Fruit fly (Drosophila melanogaster) whole organism, embryonic: ENCODE data around the gene CG6287.

ENCODE experiments used
- Atf-2 ChIP-seq: fragments of 200-800 bp; sonication (Bioruptor generic); optimal IDR thresholded peaks from 2 replicates; lab custom pipeline; 2016; ENCODE audit warnings: missing biosample characterization, missing genetic modification characterization
- Blimp-1 ChIP-seq: fragments of 200-800 bp; sonication (Bioruptor generic); optimal IDR thresholded peaks from 3 replicates; lab custom pipeline; 2018; ENCODE audit warnings: missing biosample characterization, missing genetic modification characterization, mild to moderate bottlenecking, moderate library complexity, missing genetic modification reagents
- CG10147 ChIP-seq: fragments of 200-800 bp; sonication (Bioruptor generic); optimal IDR thresholded peaks from 2 replicates; lab custom pipeline; 2019; ENCODE audit warnings: missing biosample characterization, mild to moderate bottlenecking, missing genetic modification characterization, moderate library complexity
- CG11247 ChIP-seq: fragments of 200-800 bp; sonication (Bioruptor generic); IDR thresholded peaks from 2 replicates; pipeline ENCODE4 v1.3.6; 2022; ENCODE audit warnings: missing biosample characterization, missing genetic modification characterization
- CG11504 ChIP-seq: fragments of 200-800 bp; sonication (Bioruptor generic); optimal IDR thresholded peaks from 3 replicates; lab custom pipeline; 2019; ENCODE audit warnings: missing biosample characterization, mild to moderate bottlenecking, missing genetic modification characterization, moderate library complexity
- CG12744 ChIP-seq: fragments of 200-800 bp; sonication (Bioruptor generic); optimal IDR thresholded peaks from 2 replicates; lab custom pipeline; 2016; ENCODE audit warnings: missing biosample characterization, missing genetic modification characterization
- CG13287 ChIP-seq: fragments of 200-800 bp; sonication (Bioruptor generic); IDR thresholded peaks from 2 replicates; pipeline ENCODE4 v1.3.6; 2022; ENCODE audit warnings: missing biosample characterization, missing genetic modification characterization; ENCODE audit not compliant: partially characterized antibody
- CG13424 ChIP-seq: fragments of 200-800 bp; sonication (Bioruptor generic); optimal IDR thresholded peaks from 2 replicates; lab custom pipeline; 2019; ENCODE audit warnings: missing biosample characterization, mild to moderate bottlenecking, missing genetic modification characterization, moderate library complexity
- CG13624 ChIP-seq: fragments of 200-800 bp; sonication (Bioruptor generic); optimal IDR thresholded peaks from 2 replicates; lab custom pipeline; 2016; ENCODE audit warnings: missing biosample characterization, missing genetic modification characterization
- CG14965 ChIP-seq: fragments of 200-800 bp; sonication (Bioruptor generic); optimal IDR thresholded peaks from 2 replicates; lab custom pipeline; 2016; ENCODE audit warnings: missing biosample characterization, missing genetic modification characterization, borderline replicate concordance
- CG15514 ChIP-seq: fragments of 200-800 bp; sonication (Bioruptor generic); optimal IDR thresholded peaks from 3 replicates; lab custom pipeline; 2017; ENCODE audit warnings: missing biosample characterization, missing genetic modification characterization, mild to moderate bottlenecking, moderate library complexity, missing genetic modification reagents
- CG16813 ChIP-seq: fragments of 200-800 bp; sonication (Bioruptor generic); IDR thresholded peaks from 3 replicates; pipeline ENCODE4 v1.3.6; 2022; ENCODE audit warnings: missing biosample characterization, missing genetic modification characterization; ENCODE audit not compliant: partially characterized antibody
- CG16863 ChIP-seq: fragments of 200-800 bp; sonication (Bioruptor generic); optimal IDR thresholded peaks from 3 replicates; lab custom pipeline; 2016; ENCODE audit warnings: missing biosample characterization, missing genetic modification characterization
- CG18262 ChIP-seq: fragments of 200-800 bp; optimal IDR thresholded peaks from 3 replicates; lab custom pipeline; 2019; ENCODE audit warnings: missing biosample characterization, mild to moderate bottlenecking, missing genetic modification characterization, moderate library complexity
- CG30431 ChIP-seq: fragments of 200-800 bp; sonication (Bioruptor generic); optimal IDR thresholded peaks from 2 replicates; lab custom pipeline; 2017; ENCODE audit warnings: missing biosample characterization, missing genetic modification characterization
- CG32772 ChIP-seq: fragments of 200-800 bp; sonication (Bioruptor generic); IDR thresholded peaks from 2 replicates; pipeline ENCODE4 v1.3.6; 2022; ENCODE audit warnings: missing biosample characterization, missing genetic modification characterization
- CG4404 ChIP-seq: fragments of 200-800 bp; sonication (Bioruptor generic); IDR thresholded peaks from 2 replicates; pipeline ENCODE4 v1.3.6; 2022; ENCODE audit warnings: missing biosample characterization, missing genetic modification characterization
- CG4730 ChIP-seq: fragments of 200-800 bp; sonication (Bioruptor generic); IDR thresholded peaks from 2 replicates; pipeline ENCODE4 v1.3.6; 2022; ENCODE audit warnings: missing biosample characterization, missing genetic modification characterization
- CG5180 ChIP-seq: fragments of 200-800 bp; sonication (Bioruptor generic); optimal IDR thresholded peaks from 3 replicates; lab custom pipeline; 2017; ENCODE audit warnings: missing biosample characterization, missing genetic modification characterization, mild to moderate bottlenecking, moderate library complexity, missing genetic modification reagents
- CG6254 ChIP-seq: fragments of 200-800 bp; sonication (Bioruptor generic); optimal IDR thresholded peaks from 3 replicates; lab custom pipeline; 2017; ENCODE audit warnings: mild to moderate bottlenecking, missing biosample characterization, missing genetic modification reagents, missing genetic modification characterization
- CG6272 ChIP-seq: fragments of 200-800 bp; sonication (Bioruptor generic); IDR thresholded peaks from 2 replicates; pipeline ENCODE4 v1.3.6; 2022; ENCODE audit warnings: missing biosample characterization, missing genetic modification characterization
- CG7372 ChIP-seq: fragments of 200-800 bp; sonication (Bioruptor generic); IDR thresholded peaks from 2 replicates; pipeline ENCODE4 v1.3.6; 2022; ENCODE audit warnings: missing biosample characterization, missing genetic modification characterization
- CG9727 ChIP-seq: fragments of 200-800 bp; sonication (Bioruptor generic); optimal IDR thresholded peaks from 3 replicates; lab custom pipeline; 2017; ENCODE audit warnings: missing biosample characterization, mild to moderate bottlenecking, missing genetic modification characterization
- Dad ChIP-seq: fragments of 200-800 bp; sonication (Bioruptor generic); optimal IDR thresholded peaks from 3 replicates; lab custom pipeline; 2016; ENCODE audit warnings: missing biosample characterization, missing genetic modification characterization
- Eip74EF ChIP-seq, 2 experiments: fragments of 200-800 bp in 1 of 2; fragments of >200 bp in 1 of 2; sonication (Bioruptor generic) in 1 of 2; optimal IDR thresholded peaks; 2 replicates each; lab custom pipeline; 2017 to 2019; ENCODE audit warnings: missing biosample characterization in 2 of 2, missing genetic modification characterization in 2 of 2, mild to moderate bottlenecking in 1 of 2, moderate library complexity in 1 of 2
- Gug ChIP-seq: fragments of 200-800 bp; sonication (Bioruptor generic); IDR thresholded peaks from 4 replicates; pipeline ENCODE4 v1.3.6; 2022; ENCODE audit warnings: missing biosample characterization, missing genetic modification characterization
- Hr3 ChIP-seq: fragments of 200-800 bp; sonication (Bioruptor generic); optimal IDR thresholded peaks from 3 replicates; lab custom pipeline; 2016; ENCODE audit warnings: missing biosample characterization, missing genetic modification characterization
- NfI ChIP-seq: fragments of 200-800 bp; sonication (Bioruptor generic); optimal IDR thresholded peaks from 3 replicates; lab custom pipeline; 2018; ENCODE audit warnings: missing biosample characterization, mild to moderate bottlenecking, missing genetic modification characterization, moderate library complexity
- Vsx1 ChIP-seq: fragments of 200-800 bp; sonication (Bioruptor generic); optimal IDR thresholded peaks from 2 replicates; lab custom pipeline; 2017; ENCODE audit warnings: missing biosample characterization, mild to moderate bottlenecking, missing genetic modification characterization, missing genetic modification reagents
- amos ChIP-seq: fragments of 200-800 bp; sonication (Bioruptor generic); IDR thresholded peaks from 2 replicates; pipeline ENCODE4 v1.3.6; 2022; ENCODE audit warnings: missing biosample characterization, missing genetic modification characterization; ENCODE audit not compliant: partially characterized antibody
- bbx ChIP-seq: fragments of 200-800 bp; sonication (Bioruptor generic); IDR thresholded peaks from 2 replicates; pipeline ENCODE4 v1.3.6; 2022; ENCODE audit warnings: missing biosample characterization, missing genetic modification characterization; ENCODE audit not compliant: partially characterized antibody
- br ChIP-seq: fragments of >200 bp; optimal IDR thresholded peaks from 2 replicates; lab custom pipeline; 2017
- chif ChIP-seq, 2 experiments: fragments of 200-800 bp; sonication (Bioruptor generic); optimal IDR thresholded peaks; 3 replicates each; lab custom pipeline; 2016; ENCODE audit warnings: missing biosample characterization in 2 of 2, missing genetic modification characterization in 2 of 2
- chinmo ChIP-seq: fragments of 200-800 bp; sonication (Bioruptor generic); IDR thresholded peaks from 4 replicates; pipeline ENCODE4 v1.3.6; 2022; ENCODE audit warnings: missing biosample characterization, missing genetic modification characterization; ENCODE audit not compliant: partially characterized antibody
- emc ChIP-seq: fragments of 200-800 bp; sonication (Bioruptor generic); optimal IDR thresholded peaks from 2 replicates; lab custom pipeline; 2016; ENCODE audit warnings: missing biosample characterization, missing genetic modification characterization
- fd64A ChIP-seq: fragments of 200-800 bp; sonication (Bioruptor generic); optimal IDR thresholded peaks from 3 replicates; lab custom pipeline; 2018; ENCODE audit warnings: missing biosample characterization, mild to moderate bottlenecking, missing genetic modification characterization
- hb ChIP-seq: fragments of 200-800 bp; sonication (Bioruptor generic); IDR thresholded peaks from 3 replicates; pipeline ENCODE4 v1.3.6; 2022; ENCODE audit warnings: missing biosample characterization, missing genetic modification characterization; ENCODE audit not compliant: partially characterized antibody
- kay ChIP-seq: fragments of 200-800 bp; sonication (Bioruptor generic); optimal IDR thresholded peaks from 2 replicates; lab custom pipeline; 2016; ENCODE audit warnings: missing biosample characterization, missing genetic modification characterization
- mam ChIP-seq: fragments of 200-800 bp; sonication (Bioruptor generic); optimal IDR thresholded peaks from 3 replicates; lab custom pipeline; 2016; ENCODE audit warnings: missing biosample characterization, missing genetic modification characterization
- nau ChIP-seq: fragments of 200-800 bp; sonication (Bioruptor generic); optimal IDR thresholded peaks from 3 replicates; lab custom pipeline; 2017; ENCODE audit warnings: missing biosample characterization, mild to moderate bottlenecking, missing genetic modification characterization, missing genetic modification reagents
- nom ChIP-seq: fragments of 200-800 bp; sonication (Bioruptor generic); optimal IDR thresholded peaks from 2 replicates; lab custom pipeline; 2017; ENCODE audit warnings: missing biosample characterization, missing genetic modification characterization, mild to moderate bottlenecking, moderate library complexity, missing genetic modification reagents
- odd ChIP-seq: fragments of 200-800 bp; sonication (Bioruptor generic); optimal IDR thresholded peaks from 2 replicates; lab custom pipeline; 2017; ENCODE audit warnings: missing biosample characterization, mild to moderate bottlenecking, missing genetic modification characterization
- pnt ChIP-seq: fragments of 200-800 bp; sonication (Bioruptor generic); optimal IDR thresholded peaks from 3 replicates; lab custom pipeline; 2016; ENCODE audit warnings: missing biosample characterization, missing genetic modification characterization
- run ChIP-seq: fragments of 200-800 bp; sonication (Bioruptor generic); optimal IDR thresholded peaks from 3 replicates; lab custom pipeline; 2018; ENCODE audit warnings: missing biosample characterization, mild to moderate bottlenecking, missing genetic modification characterization
- slbo ChIP-seq: fragments of 200-800 bp; sonication (Bioruptor generic); IDR thresholded peaks from 2 replicates; pipeline ENCODE4 v1.3.6; 2022; ENCODE audit warnings: missing biosample characterization, missing genetic modification characterization
- sr ChIP-seq: fragments of 200-800 bp; sonication (Bioruptor generic); IDR thresholded peaks from 3 replicates; pipeline ENCODE4 v1.3.6; 2022; ENCODE audit warnings: missing biosample characterization, missing genetic modification characterization
- sug ChIP-seq: fragments of 200-800 bp; optimal IDR thresholded peaks from 2 replicates; lab custom pipeline; 2019; ENCODE audit warnings: missing biosample characterization, mild to moderate bottlenecking, missing genetic modification characterization, moderate library complexity
- tin ChIP-seq: fragments of 200-800 bp; sonication (Bioruptor generic); optimal IDR thresholded peaks from 3 replicates; lab custom pipeline; 2016; ENCODE audit warnings: missing biosample characterization, missing genetic modification characterization
- unc-4 ChIP-seq: fragments of 200-800 bp; sonication (Bioruptor generic); IDR thresholded peaks from 2 replicates; pipeline ENCODE4 v1.3.6; 2022; ENCODE audit warnings: missing biosample characterization, missing genetic modification characterization; ENCODE audit not compliant: partially characterized antibody
- vfl ChIP-seq: fragments of 200-800 bp; sonication (Bioruptor generic); optimal IDR thresholded peaks from 2 replicates; lab custom pipeline; 2016; ENCODE audit warnings: missing biosample characterization, missing genetic modification characterization

The CG6287 gene

dm6 chr2L:11199068-11199467 lies 43.5 kb upstream of the CG6287 start (continued):
- TF ChIP-seq chinmo (GFP tag; lab: Robert Waterston, UW), result no peak
- no peak for TF ChIP-seq CG16863
- no peak for TF ChIP-seq CG16813 (GFP tag; lab: Robert Waterston, UW)
- peak; percentile 8 for TF ChIP-seq Hr3 (GFP tag; lab: Kevin White, UChicago)
- TF ChIP-seq CG7372 (GFP tag; lab: Robert Waterston, UW), result no peak
- no peak for TF ChIP-seq Eip74EF (GFP tag; optimal IDR thresholded peaks at IDR 0.05; lab: Kevin White, UChicago)
- no peak for TF ChIP-seq tin
- no peak for TF ChIP-seq run (tag; lab: Kevin White, UChicago)
- TF ChIP-seq CG4730 (GFP tag; lab: Robert Waterston, UW), result peak; percentile 49; the same call in 1 of the 2 replicates
- TF ChIP-seq CG6254, result no peak
- TF ChIP-seq Vsx1, result peak; percentile 42
- no peak for TF ChIP-seq CG4404 (GFP tag; lab: Robert Waterston, UW)
- TF ChIP-seq vfl (GFP tag; lab: Kevin White, UChicago), result peak; percentile 59
- TF ChIP-seq amos, result no peak
- peak; percentile 30; the same call in 1 of the 2 replicates for TF ChIP-seq CG32772 (GFP tag; lab: Robert Waterston, UW)
- peak; percentile 49 for TF ChIP-seq CG13424 (tag; lab: Kevin White, UChicago)
- no peak for TF ChIP-seq nom (GFP tag; lab: Kevin White, UChicago)
- no peak for TF ChIP-seq CG30431 (GFP tag; lab: Kevin White, UChicago)
- no peak for TF ChIP-seq Blimp-1 (GFP tag; lab: Kevin White, UChicago)
- no peak for TF ChIP-seq CG15514 (GFP tag; lab: Kevin White, UChicago)
- TF ChIP-seq pnt (GFP tag; lab: Kevin White, UChicago), result no peak
- TF ChIP-seq sr, result no peak
- no peak for TF ChIP-seq chif (GFP tag; optimal IDR thresholded peaks at IDR 0.05; lab: Kevin White, UChicago)
- no peak for TF ChIP-seq Atf-2 (GFP tag; lab: Kevin White, UChicago)
- TF ChIP-seq CG14965 (GFP tag; lab: Kevin White, UChicago), result no peak
- peak; percentile 42 for TF ChIP-seq CG10147 (GFP tag; lab: Kevin White, UChicago)
- TF ChIP-seq mam, result no peak
- peak; percentile 37; the same call in 1 of the 2 replicates for TF ChIP-seq CG11247 (GFP tag; lab: Robert Waterston, UW)
- peak; percentile 13 for TF ChIP-seq NfI
- TF ChIP-seq CG9727, result peak; percentile 29
- no peak for TF ChIP-seq nau
- TF ChIP-seq sug (tag; lab: Kevin White, UChicago), result no peak
- TF ChIP-seq CG13624 (GFP tag; lab: Kevin White, UChicago), result peak; percentile 46
- peak; percentile 32 for TF ChIP-seq CG12744 (GFP tag; lab: Kevin White, UChicago)
- no peak for TF ChIP-seq CG6272 (GFP tag; lab: Robert Waterston, UW)
- no peak for TF ChIP-seq hb (GFP tag; lab: Robert Waterston, UW)
- TF ChIP-seq Dad, result no peak
- no peak for TF ChIP-seq emc (GFP tag; lab: Kevin White, UChicago)
- no peak for TF ChIP-seq Gug (GFP tag; lab: Robert Waterston, UW)
- peak; percentile 24 for TF ChIP-seq CG11504 (tag; lab: Kevin White, UChicago)
- TF ChIP-seq CG5180, result no peak
- no peak for TF ChIP-seq CG18262
- no peak for TF ChIP-seq CG13287 (GFP tag; lab: Robert Waterston, UW)
- no peak for TF ChIP-seq br (lab: Kevin White, UChicago)
- no peak for TF ChIP-seq bbx (GFP tag; lab: Robert Waterston, UW)
- TF ChIP-seq fd64A, result no peak
- TF ChIP-seq slbo (GFP tag; lab: Robert Waterston, UW), result peak; percentile 87
- no peak for TF ChIP-seq kay (GFP tag; lab: Kevin White, UChicago)
- TF ChIP-seq odd (GFP tag; lab: Kevin White, UChicago), result no peak
- no peak for TF ChIP-seq unc-4 (GFP tag; lab: Robert Waterston, UW)
